Worm (Caenorhabditis elegans): ENCODE measurements around the gene F52E1.3.
A peak's percentile ranks its signal among the peaks of the same experiment; 100 is the strongest.

Gene F52E1.3

DNA sequence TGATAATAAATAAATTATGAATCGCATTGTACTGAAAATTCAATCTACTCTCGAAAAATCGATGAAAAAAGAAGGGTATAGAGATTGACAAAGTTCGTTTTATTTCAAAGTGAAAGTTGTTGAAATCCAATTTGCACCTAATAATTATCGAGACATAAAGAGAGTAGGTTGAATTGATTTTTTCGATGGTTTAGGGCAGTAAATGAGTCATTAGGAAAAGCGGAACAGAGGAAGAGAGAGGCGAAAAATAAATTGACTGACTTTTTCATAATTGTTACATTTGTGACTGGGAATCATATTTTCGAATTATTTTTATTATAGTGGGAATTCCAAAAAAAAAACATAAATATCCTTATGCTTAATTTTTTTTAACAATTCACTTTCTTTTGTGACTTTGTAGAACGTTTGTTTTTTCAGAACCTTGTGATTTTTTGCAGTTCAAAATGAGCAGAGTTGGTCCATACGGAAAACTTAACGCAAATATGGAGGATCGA lies at the start of gene F52E1.3, which contains the start of gene pho-6:
F52E1.3 (plus strand) TSS at position 444 of the 494 bp plus-strand sequence.
pho-6 (minus strand) TSS at position 101 of the 494 bp plus-strand sequence.
- TF ChIP-seq elt-3 (tag; optimal IDR thresholded peaks at IDR 0.05) (no peak), mab-5 (tag; optimal IDR thresholded peaks at IDR 0.05) (no peak), lin-32 (GFP tag; optimal IDR thresholded peaks at IDR 0.05) (no peak), ceh-43 (GFP tag; optimal IDR thresholded peaks at IDR 0.05) (no peak), lsy-2 (tag; optimal IDR thresholded peaks at IDR 0.05) (no peak), drap-1 (GFP tag; optimal IDR thresholded peaks at IDR 0.05) (no peak), pha-4 (tag; optimal IDR thresholded peaks at IDR 0.05) (no peak), unc-39 (tag; optimal IDR thresholded peaks at IDR 0.05) (no peak), nhr-2 (tag; optimal IDR thresholded peaks at IDR 0.05) (no peak), nhr-237 (tag; optimal IDR thresholded peaks at IDR 0.05) (no peak), sptf-1 (tag; optimal IDR thresholded peaks at IDR 0.05) (no peak), mls-2 (tag; optimal IDR thresholded peaks at IDR 0.05) (no peak), M03D4.4 (tag; optimal IDR thresholded peaks at IDR 0.05) (no peak), ham-2 (GFP tag; optimal IDR thresholded peaks at IDR 0.05) (no peak), blmp-1 (tag; optimal IDR thresholded peaks at IDR 0.05) (no peak), mep-1 (tag; optimal IDR thresholded peaks at IDR 0.05) (no peak), nhr-28 (tag; optimal IDR thresholded peaks at IDR 0.05) (no peak), bed-3 (GFP tag; optimal IDR thresholded peaks at IDR 0.05) (no peak), ceh-39 (tag; optimal IDR thresholded peaks at IDR 0.05) (no peak)

- no peak for TF ChIP-seq lin-13 (tag; optimal IDR thresholded peaks at IDR 0.05)
- no peak for TF ChIP-seq lsy-2 (tag; optimal IDR thresholded peaks at IDR 0.05)
- no peak for TF ChIP-seq snpc-4 (tag; optimal IDR thresholded peaks at IDR 0.05)
- no peak for TF ChIP-seq blmp-1 (tag; optimal IDR thresholded peaks at IDR 0.05)
- TF ChIP-seq elt-3 (tag; optimal IDR thresholded peaks at IDR 0.05) = no peak
- no peak for TF ChIP-seq mab-5 (tag; optimal IDR thresholded peaks at IDR 0.05)
- no peak for TF ChIP-seq bed-3 (GFP tag; optimal IDR thresholded peaks at IDR 0.05)
- no peak for TF ChIP-seq tbx-8 (GFP tag; optimal IDR thresholded peaks at IDR 0.05)
- no peak for TF ChIP-seq nhr-12 (tag; optimal IDR thresholded peaks at IDR 0.05)
- no peak for TF ChIP-seq elt-1 (tag; optimal IDR thresholded peaks at IDR 0.05; ENCODE audit: borderline replicate concordance, insufficient read depth)
Measured at ce11 chrV:8345436-8345835, 49.2 kb upstream of the F52E1.3 start, which contains the start of gene C08D8.1. Gene C08D8.1 (plus strand): TSS chrV:8345759.

DNA sequence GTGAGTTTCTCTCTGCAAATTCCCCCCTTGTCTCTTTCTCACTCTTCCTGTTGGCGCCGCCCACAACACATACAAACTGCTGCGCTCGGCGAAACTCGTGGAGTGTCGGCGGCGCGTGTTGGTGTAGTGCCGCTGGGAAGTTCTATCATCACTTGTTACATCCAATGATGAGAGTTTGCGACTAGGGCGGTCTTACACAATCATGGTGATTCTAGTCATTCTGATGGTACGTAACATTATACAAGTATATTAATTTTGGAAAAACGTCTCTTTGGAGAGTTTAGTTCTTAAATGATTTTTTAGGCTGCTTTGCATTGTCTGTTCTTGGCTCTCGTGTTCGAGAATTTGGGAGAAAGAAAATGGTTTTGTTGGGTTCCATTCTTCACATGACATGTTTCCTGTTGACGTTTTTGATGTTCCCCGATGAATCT lies 45.6 kb upstream of the F52E1.3 start:
- TF ChIP-seq unc-120 (tag; optimal IDR thresholded peaks at IDR 0.05; ENCODE audit: poor library complexity, severe bottlenecking) (peak; percentile 23), sptf-1 (tag; optimal IDR thresholded peaks at IDR 0.05) (peak; percentile 26), mep-1 (tag; optimal IDR thresholded peaks at IDR 0.05) (peak; percentile 29), unc-62 (GFP tag; optimal IDR thresholded peaks at IDR 0.05) (peak; percentile 35), nhr-237 (tag; optimal IDR thresholded peaks at IDR 0.05) (no peak), nhr-76 (tag; optimal IDR thresholded peaks at IDR 0.05) (no peak), lin-13 (tag; optimal IDR thresholded peaks at IDR 0.05) (no peak), drap-1 (GFP tag; optimal IDR thresholded peaks at IDR 0.05) (peak; percentile 19), ces-1 (GFP tag; optimal IDR thresholded peaks at IDR 0.05) (peak; percentile 19), M03D4.4 (tag; optimal IDR thresholded peaks at IDR 0.05) (peak; percentile 22), pha-4 (tag; optimal IDR thresholded peaks at IDR 0.05) (peak; percentile 40), hlh-1 (tag; optimal IDR thresholded peaks at IDR 0.05) (peak; percentile 9)

DNA sequence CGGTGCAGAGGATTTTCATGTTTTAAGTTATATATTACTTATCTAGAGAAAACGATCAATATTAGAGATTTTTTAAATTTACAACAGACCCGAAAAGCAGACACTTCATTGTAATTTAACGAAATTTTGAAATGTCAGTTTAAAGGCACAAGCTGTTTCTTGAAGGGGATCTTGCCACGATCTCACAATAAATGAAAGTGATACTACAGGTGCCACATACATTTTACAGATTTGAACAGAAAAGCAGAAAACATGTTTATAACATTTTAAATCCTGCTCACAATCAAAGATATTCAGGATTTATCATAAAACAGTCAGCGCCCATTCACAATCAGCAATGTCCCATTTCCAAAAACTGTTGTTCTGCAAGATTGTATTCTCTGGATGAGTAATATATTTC lies 44.6 kb upstream of the F52E1.3 start:
- TF ChIP-seq sem-2 (GFP tag; optimal IDR thresholded peaks at IDR 0.05) (no peak), nhr-76 (tag; optimal IDR thresholded peaks at IDR 0.05) (no peak), lsy-2 (tag; optimal IDR thresholded peaks at IDR 0.05) (no peak), M03D4.4 (tag; optimal IDR thresholded peaks at IDR 0.05) (no peak)

- TF ChIP-seq unc-120 (tag; optimal IDR thresholded peaks at IDR 0.05; ENCODE audit: poor library complexity, severe bottlenecking) = no peak
- TF ChIP-seq blmp-1 (tag; optimal IDR thresholded peaks at IDR 0.05) = no peak
- no peak for TF ChIP-seq nhr-76 (tag; optimal IDR thresholded peaks at IDR 0.05)
Measured at ce11 chrV:8351371-8351770, 43.2 kb upstream of the F52E1.3 start, which contains the start of gene srsx-22. Gene srsx-22 (plus strand): TSS chrV:8351671.

Measured in whole organism, mixed stage, embryonic.